Worm (Caenorhabditis elegans): Measurements from ENCODE around the gene fmo-4.

fmo-4 gene

ce11 chrV:13613870-13614269, 7.4 kb upstream of the fmo-4 start, which contains the start of gene F53F4.7:
TSS of gene F53F4.7 (minus strand) at chrV:13613970.
- no peak for TF ChIP-seq cog-1 (tag; optimal IDR thresholded peaks at IDR 0.05)
- TF ChIP-seq ref-1 (GFP tag; conservative IDR thresholded peaks at IDR 0.05), result no peak
- no peak for TF ChIP-seq tab-1 (GFP tag; IDR thresholded peaks at IDR 0.05)
- no peak for TF ChIP-seq T22C8.4 (GFP tag; IDR thresholded peaks at IDR 0.05)
- TF ChIP-seq klf-2 (GFP tag; conservative IDR thresholded peaks at IDR 0.05), result no peak
- no peak for TF ChIP-seq ztf-29 (GFP tag; IDR thresholded peaks at IDR 0.05)
- no peak for TF ChIP-seq med-1 (GFP tag; optimal IDR thresholded peaks at IDR 0.05; ENCODE audit: insufficient read depth)
- no peak for TF ChIP-seq flt-1 (GFP tag; IDR thresholded peaks at IDR 0.05)
- no peak for TF ChIP-seq ztf-23 (GFP tag; IDR thresholded peaks at IDR 0.05)

- TF ChIP-seq ztf-29 (GFP tag; IDR thresholded peaks at IDR 0.05) (no peak), flt-1 (GFP tag; IDR thresholded peaks at IDR 0.05) (no peak), cog-1 (tag; optimal IDR thresholded peaks at IDR 0.05) (no peak), ztf-23 (GFP tag; IDR thresholded peaks at IDR 0.05) (no peak), klf-2 (GFP tag; conservative IDR thresholded peaks at IDR 0.05) (no peak)
These were observed 5.3 kb upstream of the fmo-4 start, which contains the start of gene spig-9 for ce11 chrV:13611782-13612181. TSS of gene spig-9 (minus strand) at chrV:13611882.

ce11 chrV:13609806-13610205, 3.3 kb upstream of the fmo-4 start:
- TF ChIP-seq tab-1 (GFP tag; IDR thresholded peaks at IDR 0.05) (no peak), klf-2 (GFP tag; conservative IDR thresholded peaks at IDR 0.05) (no peak), flt-1 (GFP tag; IDR thresholded peaks at IDR 0.05) (no peak), ref-1 (GFP tag; conservative IDR thresholded peaks at IDR 0.05) (no peak), T22C8.4 (GFP tag; IDR thresholded peaks at IDR 0.05) (no peak), ztf-23 (GFP tag; IDR thresholded peaks at IDR 0.05) (no peak), med-1 (GFP tag; optimal IDR thresholded peaks at IDR 0.05; ENCODE audit: insufficient read depth) (no peak), cog-1 (tag; optimal IDR thresholded peaks at IDR 0.05) (no peak), ztf-29 (GFP tag; IDR thresholded peaks at IDR 0.05) (no peak)

ce11 chrV:13608486-13608885, 2.0 kb upstream of the fmo-4 start:
- no peak for TF ChIP-seq klf-2 (GFP tag; conservative IDR thresholded peaks at IDR 0.05)
- TF ChIP-seq tab-1 (GFP tag; IDR thresholded peaks at IDR 0.05), result no peak
- TF ChIP-seq ztf-29 (GFP tag; IDR thresholded peaks at IDR 0.05), result no peak
- TF ChIP-seq ref-1 (GFP tag; conservative IDR thresholded peaks at IDR 0.05), result no peak
- TF ChIP-seq T22C8.4 (GFP tag; IDR thresholded peaks at IDR 0.05), result no peak
- TF ChIP-seq flt-1 (GFP tag; IDR thresholded peaks at IDR 0.05), result no peak
- no peak for TF ChIP-seq med-1 (GFP tag; optimal IDR thresholded peaks at IDR 0.05; ENCODE audit: insufficient read depth)
- TF ChIP-seq ztf-23 (GFP tag; IDR thresholded peaks at IDR 0.05), result no peak
- TF ChIP-seq cog-1 (tag; optimal IDR thresholded peaks at IDR 0.05), result no peak

- TF ChIP-seq med-1 (GFP tag; optimal IDR thresholded peaks at IDR 0.05; ENCODE audit: insufficient read depth), result no peak
- no peak for TF ChIP-seq flt-1 (GFP tag; IDR thresholded peaks at IDR 0.05)
- no peak for TF ChIP-seq klf-2 (GFP tag; conservative IDR thresholded peaks at IDR 0.05)
- TF ChIP-seq ztf-23 (GFP tag; IDR thresholded peaks at IDR 0.05), result no peak
- TF ChIP-seq ztf-29 (GFP tag; IDR thresholded peaks at IDR 0.05), result no peak
- no peak for TF ChIP-seq cog-1 (tag; optimal IDR thresholded peaks at IDR 0.05)
- TF ChIP-seq tab-1 (GFP tag; IDR thresholded peaks at IDR 0.05), result no peak
- TF ChIP-seq T22C8.4 (GFP tag; IDR thresholded peaks at IDR 0.05), result no peak
- TF ChIP-seq ref-1 (GFP tag; conservative IDR thresholded peaks at IDR 0.05), result no peak
These were observed 5.6 kb downstream of the fmo-4 start, which contains the start of gene rdy-2 for ce11 chrV:13600882-13601281. TSS of gene rdy-2 (minus strand) at chrV:13600982.

ce11 chrV:13598370-13598769, 8.1 kb downstream of the fmo-4 start:
- no peak for TF ChIP-seq ref-1 (GFP tag; conservative IDR thresholded peaks at IDR 0.05)
- no peak for TF ChIP-seq klf-2 (GFP tag; conservative IDR thresholded peaks at IDR 0.05)
- TF ChIP-seq ztf-23 (GFP tag; IDR thresholded peaks at IDR 0.05), result no peak
- TF ChIP-seq cog-1 (tag; optimal IDR thresholded peaks at IDR 0.05), result no peak
- no peak for TF ChIP-seq med-1 (GFP tag; optimal IDR thresholded peaks at IDR 0.05; ENCODE audit: insufficient read depth)
- no peak for TF ChIP-seq ztf-29 (GFP tag; IDR thresholded peaks at IDR 0.05)
- TF ChIP-seq T22C8.4 (GFP tag; IDR thresholded peaks at IDR 0.05), result no peak
- TF ChIP-seq tab-1 (GFP tag; IDR thresholded peaks at IDR 0.05), result no peak
- no peak for TF ChIP-seq flt-1 (GFP tag; IDR thresholded peaks at IDR 0.05)

ce11 chrV:13593083-13593482, 13.4 kb downstream of the fmo-4 start, which contains the start of gene F53F4.4:
TSS of gene F53F4.4 (plus strand) at chrV:13593383.
- no peak for TF ChIP-seq flt-1 (GFP tag; IDR thresholded peaks at IDR 0.05)

- TF ChIP-seq klf-2 (GFP tag; conservative IDR thresholded peaks at IDR 0.05) (no peak), ztf-23 (GFP tag; IDR thresholded peaks at IDR 0.05) (no peak), ztf-29 (GFP tag; IDR thresholded peaks at IDR 0.05) (no peak), ref-1 (GFP tag; conservative IDR thresholded peaks at IDR 0.05) (no peak), med-1 (GFP tag; optimal IDR thresholded peaks at IDR 0.05; ENCODE audit: insufficient read depth) (no peak), flt-1 (GFP tag; IDR thresholded peaks at IDR 0.05) (no peak), tab-1 (GFP tag; IDR thresholded peaks at IDR 0.05) (no peak), cog-1 (tag; optimal IDR thresholded peaks at IDR 0.05) (no peak), T22C8.4 (GFP tag; IDR thresholded peaks at IDR 0.05) (no peak)
These were observed 14.9 kb downstream of the fmo-4 start, which contains the start of gene tbcb-1 for ce11 chrV:13591504-13592174. TSS of gene tbcb-1 (plus strand) at chrV:13592124.

- TF ChIP-seq T22C8.4 (GFP tag; IDR thresholded peaks at IDR 0.05), result no peak
- TF ChIP-seq med-1 (GFP tag; optimal IDR thresholded peaks at IDR 0.05; ENCODE audit: insufficient read depth), result no peak
- no peak for TF ChIP-seq cog-1 (tag; optimal IDR thresholded peaks at IDR 0.05)
These were observed 16.9 kb downstream of the fmo-4 start, which contains the start of the genes F53F4.2 and F53F4.18 for ce11 chrV:13589494-13590176. TSS of gene F53F4.2 (minus strand) at chrV:13589594. TSS of gene F53F4.18 (plus strand) at chrV:13590126.
